Worm (Caenorhabditis elegans) whole organism, midembryonic: ENCODE measurements around the gene Y54G2A.72.
"Not testable (repeated sequence)": the region's sequence is repeated elsewhere in the genome, so short reads cannot be mapped to it uniquely, and the experiment has no call there.

Source experiments
- T22C8.4 ChIP-seq: fragments of 200-800 bp; sonication (Bioruptor generic); IDR thresholded peaks from 2 replicates; pipeline ENCODE4 v1.3.6; 2022; ENCODE audit warnings: missing genetic modification characterization, missing compliant biosample characterization
- cog-1 ChIP-seq: sonication (generic microtip); optimal IDR thresholded peaks from 2 replicates; lab custom pipeline; 2016; ENCODE audit warnings: missing genetic modification characterization, missing compliant biosample characterization
- flt-1 ChIP-seq: fragments of 200-800 bp; sonication (Bioruptor generic); IDR thresholded peaks from 2 replicates; pipeline ENCODE4 v1.3.6; 2022; ENCODE audit warnings: missing genetic modification characterization, missing compliant biosample characterization
- klf-2 ChIP-seq: fragments of 200-800 bp; sonication (Bioruptor generic); conservative IDR thresholded peaks from 2 replicates; pipeline ENCODE4 v1.3.6; 2022; ENCODE audit warnings: missing genetic modification reagents, missing genetic modification characterization, missing compliant biosample characterization
- med-1 ChIP-seq: sonication (generic microtip); optimal IDR thresholded peaks from 2 replicates; lab custom pipeline; 2017; ENCODE audit warnings: missing genetic modification characterization, mild to moderate bottlenecking, missing compliant biosample characterization, antibody characterized with exemption, missing genetic modification reagents; ENCODE audit not compliant: insufficient read depth
- ref-1 ChIP-seq: fragments of 200-800 bp; sonication (Bioruptor generic); conservative IDR thresholded peaks from 2 replicates; pipeline ENCODE4 v1.3.6; 2022; ENCODE audit warnings: missing genetic modification reagents, missing genetic modification characterization, missing compliant biosample characterization
- tab-1 ChIP-seq: fragments of 200-800 bp; sonication (Bioruptor generic); IDR thresholded peaks from 2 replicates; pipeline ENCODE4 v1.3.6; 2022; ENCODE audit warnings: missing genetic modification characterization, missing compliant biosample characterization
- ztf-23 ChIP-seq: fragments of 200-800 bp; sonication (Bioruptor generic); IDR thresholded peaks from 2 replicates; pipeline ENCODE4 v1.3.6; 2022; ENCODE audit warnings: missing genetic modification reagents, missing genetic modification characterization, missing compliant biosample characterization
- ztf-29 ChIP-seq: fragments of 200-800 bp; sonication (Bioruptor generic); IDR thresholded peaks from 2 replicates; pipeline ENCODE4 v1.3.6; 2022; ENCODE audit warnings: missing genetic modification reagents, missing genetic modification characterization, missing compliant biosample characterization

DNA sequence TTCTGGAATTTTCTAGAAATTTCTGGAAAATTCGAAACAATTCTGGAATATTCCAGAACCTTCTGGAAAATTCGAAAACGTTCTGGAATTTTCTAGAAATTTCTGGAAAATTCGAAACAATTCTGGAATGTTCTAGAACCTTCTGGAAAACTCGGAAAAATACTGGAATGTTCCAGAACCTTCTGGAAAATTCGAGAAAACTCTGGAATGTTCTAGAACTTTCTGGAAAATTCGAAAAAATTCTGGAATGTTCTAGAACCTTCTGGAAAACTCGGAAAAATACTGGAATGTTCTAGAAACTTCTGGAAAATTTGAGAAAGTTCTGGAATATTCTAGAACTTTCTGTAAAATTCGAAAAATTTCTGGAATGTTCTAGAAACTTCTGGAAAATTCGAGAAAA lies 21.9 kb upstream of the Y54G2A.72 start:
- not testable (repeated sequence) for TF ChIP-seq ref-1; klf-2 (GFP tag; lab: Robert Waterston, UW); med-1 (GFP tag; lab: Kevin White, UChicago); ztf-23 (GFP tag; lab: Robert Waterston, UW); cog-1; tab-1; ztf-29 (GFP tag; lab: Robert Waterston, UW); T22C8.4 (GFP tag; lab: Robert Waterston, UW)
- TF ChIP-seq flt-1 (GFP tag; lab: Robert Waterston, UW): peak; percentile 71
